Worm (Caenorhabditis elegans) whole organism, mixed stage, embryonic: ENCODE results near the gene F23B12.4.

ENCODE experiments used
- pha-4 ChIP-seq: fragments of 150-350 bp; optimal IDR thresholded peaks from 2 replicates; lab custom pipeline; 2018; ENCODE audit warnings: missing biosample characterization, missing genetic modification reagents, missing genetic modification characterization
- unc-62 ChIP-seq: fragments of 150-350 bp; optimal IDR thresholded peaks from 2 replicates; lab custom pipeline; 2014; ENCODE audit warnings: missing biosample characterization, missing genetic modification reagents, missing genetic modification characterization

- TF ChIP-seq unc-62 (no peak), pha-4 (tag; lab: Kevin White, UChicago) (no peak)
Measured at ce11 chrV:14433584-14433983, 7.4 kb upstream of the F23B12.4 start.
